Worm (Caenorhabditis elegans): ENCODE data around the gene F38C2.7.

The F38C2.7 gene

DNA sequence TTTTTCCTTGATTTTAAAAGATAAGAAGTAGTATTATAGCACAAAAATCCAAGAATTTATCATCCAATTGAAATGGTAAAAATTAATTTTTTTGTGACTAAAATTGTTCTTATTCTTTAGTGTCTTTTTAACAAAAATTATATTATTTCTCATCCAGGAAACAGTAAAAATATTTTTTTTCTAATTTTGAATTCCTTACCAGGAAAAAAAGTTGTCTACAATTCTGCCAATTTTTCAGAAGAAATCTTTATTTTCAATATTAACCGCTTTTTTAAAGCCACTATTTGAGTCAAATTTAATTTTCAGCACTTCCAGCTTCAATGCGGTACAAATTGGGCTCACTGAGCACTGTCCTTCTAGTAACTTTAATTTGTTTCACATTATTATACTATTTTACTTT is 6.2 kb downstream of the F38C2.7 start, which contains the start of gene F38C2.4:
Gene F38C2.4, plus strand, starts transcription at position 301 of the 400 bp plus-strand sequence.
- TF ChIP-seq nhr-237 (tag; optimal IDR thresholded peaks at IDR 0.05) (no peak), ceh-82 (tag; optimal IDR thresholded peaks at IDR 0.05) (no peak), ceh-9 (tag; optimal IDR thresholded peaks at IDR 0.05) (no peak), ceh-28 (tag; optimal IDR thresholded peaks at IDR 0.05) (no peak), hmg-11 (tag; optimal IDR thresholded peaks at IDR 0.05) (no peak), ama-1 (optimal IDR thresholded peaks at IDR 0.05) (no peak), elt-2 (tag; optimal IDR thresholded peaks at IDR 0.05) (no peak), ZK546.5 (tag; optimal IDR thresholded peaks at IDR 0.05) (no peak), snpc-4 (tag; optimal IDR thresholded peaks at IDR 0.05) (no peak), eor-1 (tag; optimal IDR thresholded peaks at IDR 0.05) (no peak), lin-39 (tag; optimal IDR thresholded peaks at IDR 0.05) (no peak), nhr-28 (tag; optimal IDR thresholded peaks at IDR 0.05) (no peak)

DNA sequence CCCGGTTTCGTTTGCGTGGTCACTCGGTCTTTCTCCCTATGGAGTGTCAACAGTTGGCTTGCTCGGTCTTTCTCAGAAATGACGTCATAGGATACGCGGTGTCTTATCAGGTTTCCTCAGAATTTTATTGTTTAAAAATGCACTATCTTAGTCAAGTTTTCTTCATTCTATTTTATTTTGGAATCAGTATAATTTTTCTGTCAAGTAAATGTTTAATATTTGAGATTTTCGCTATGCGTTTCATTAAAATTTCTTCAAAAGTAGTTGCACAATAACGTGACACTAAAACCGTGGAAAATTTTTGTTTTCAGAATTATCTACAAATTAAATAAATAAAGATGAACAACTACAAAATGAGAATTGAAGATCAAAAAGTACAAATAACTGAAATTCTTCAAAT is 19.9 kb downstream of the F38C2.7 start, which contains the start of gene hlh-31:
Gene hlh-31, plus strand, starts transcription at position 301 of the 400 bp plus-strand sequence.
- TF ChIP-seq ceh-16 (tag; optimal IDR thresholded peaks at IDR 0.05) (no peak), fkh-10 (GFP tag; optimal IDR thresholded peaks at IDR 0.05) (no peak), skn-1 (tag; optimal IDR thresholded peaks at IDR 0.05) (no peak), nhr-25 (tag; optimal IDR thresholded peaks at IDR 0.05) (no peak), nhr-23 (tag; optimal IDR thresholded peaks at IDR 0.05) (no peak), nhr-237 (tag; optimal IDR thresholded peaks at IDR 0.05) (no peak), egl-27 (tag; optimal IDR thresholded peaks at IDR 0.05) (no peak), hmg-11 (tag; optimal IDR thresholded peaks at IDR 0.05) (no peak), ceh-82 (tag; optimal IDR thresholded peaks at IDR 0.05) (no peak), ztf-11 (tag; optimal IDR thresholded peaks at IDR 0.05) (no peak), ztf-4 (tag; optimal IDR thresholded peaks at IDR 0.05) (no peak), pqm-1 (tag; optimal IDR thresholded peaks at IDR 0.05) (no peak), nfya-1 (tag; optimal IDR thresholded peaks at IDR 0.05; ENCODE audit: insufficient read depth) (no peak), unc-62 (GFP tag; optimal IDR thresholded peaks at IDR 0.05) (no peak), R02D3.7 (tag; optimal IDR thresholded peaks at IDR 0.05) (no peak), elt-2 (tag; optimal IDR thresholded peaks at IDR 0.05) (no peak), aly-2 (tag; optimal IDR thresholded peaks at IDR 0.05) (no peak), nhr-28 (tag; optimal IDR thresholded peaks at IDR 0.05) (no peak)

- TF ChIP-seq unc-62 (GFP tag; optimal IDR thresholded peaks at IDR 0.05): no peak
- TF ChIP-seq ceh-82 (tag; optimal IDR thresholded peaks at IDR 0.05): no peak
- TF ChIP-seq ceh-16 (tag; optimal IDR thresholded peaks at IDR 0.05): no peak
- no peak for TF ChIP-seq nfya-1 (tag; optimal IDR thresholded peaks at IDR 0.05; ENCODE audit: insufficient read depth)
- TF ChIP-seq egl-5 (tag; optimal IDR thresholded peaks at IDR 0.05): no peak
Measured at ce11 chrIV:16254464-16254863, 22.7 kb downstream of the F38C2.7 start, which contains the start of gene hlh-17. TSS of gene hlh-17 (plus strand) at chrIV:16254764.

ce11 chrIV:16247131-16247530 is 30.1 kb downstream of the F38C2.7 start, which contains the start of gene F38C2.1:
TSS of gene F38C2.1 (plus strand) at chrIV:16247431.
- TF ChIP-seq nhr-25 (tag; optimal IDR thresholded peaks at IDR 0.05): no peak
- no peak for TF ChIP-seq ceh-9 (tag; optimal IDR thresholded peaks at IDR 0.05)
- TF ChIP-seq nhr-43 (tag; optimal IDR thresholded peaks at IDR 0.05; ENCODE audit: poor library complexity, severe bottlenecking): no peak
- no peak for TF ChIP-seq pha-4 (tag; optimal IDR thresholded peaks at IDR 0.05)
- TF ChIP-seq skn-1 (tag; optimal IDR thresholded peaks at IDR 0.05): no peak
- no peak for TF ChIP-seq R02D3.7 (tag; optimal IDR thresholded peaks at IDR 0.05)
- TF ChIP-seq ceh-16 (tag; optimal IDR thresholded peaks at IDR 0.05): no peak
- TF ChIP-seq ztf-11 (tag; optimal IDR thresholded peaks at IDR 0.05): no peak
- TF ChIP-seq lsy-12 (tag; optimal IDR thresholded peaks at IDR 0.05): no peak
- no peak for TF ChIP-seq nhr-12 (tag; optimal IDR thresholded peaks at IDR 0.05)
- no peak for TF ChIP-seq ceh-28 (tag; optimal IDR thresholded peaks at IDR 0.05)
- no peak for TF ChIP-seq nhr-28 (tag; optimal IDR thresholded peaks at IDR 0.05)
- no peak for TF ChIP-seq pqm-1 (tag; optimal IDR thresholded peaks at IDR 0.05)
- TF ChIP-seq unc-39 (tag; optimal IDR thresholded peaks at IDR 0.05): no peak
- TF ChIP-seq eor-1 (tag; optimal IDR thresholded peaks at IDR 0.05): no peak
- no peak for TF ChIP-seq aly-2 (tag; optimal IDR thresholded peaks at IDR 0.05)
- TF ChIP-seq daf-12 (tag; optimal IDR thresholded peaks at IDR 0.05): no peak
- TF ChIP-seq nhr-23 (tag; optimal IDR thresholded peaks at IDR 0.05): no peak
- no peak for TF ChIP-seq egl-5 (tag; optimal IDR thresholded peaks at IDR 0.05)

DNA sequence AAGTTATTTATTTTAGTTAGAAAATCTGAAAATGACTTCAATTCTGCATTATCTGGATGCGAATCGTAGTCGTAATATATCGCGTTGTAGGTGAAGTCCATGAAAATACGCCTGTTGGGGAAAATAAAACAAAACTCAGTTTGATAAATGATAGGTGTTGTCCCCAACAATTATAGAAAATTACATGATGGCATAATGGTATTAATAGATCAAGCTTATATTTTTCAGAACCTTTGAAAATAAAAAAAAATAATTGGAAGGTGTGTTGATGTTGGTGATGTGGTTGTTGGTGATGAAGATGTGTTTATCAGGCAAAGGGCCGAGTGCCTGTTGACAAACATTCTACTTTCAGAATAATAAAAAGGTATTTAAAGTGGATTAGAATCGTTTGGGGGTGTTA is 38.6 kb downstream of the F38C2.7 start, which contains the start of gene srw-61:
Gene srw-61, minus strand, starts transcription at position 101 of the 400 bp plus-strand sequence.
- TF ChIP-seq R02D3.7 (tag; optimal IDR thresholded peaks at IDR 0.05) (no peak), fos-1 (tag; optimal IDR thresholded peaks at IDR 0.05) (no peak), hmg-11 (tag; optimal IDR thresholded peaks at IDR 0.05) (no peak), unc-62 (GFP tag; optimal IDR thresholded peaks at IDR 0.05) (no peak), mdl-1 (tag; optimal IDR thresholded peaks at IDR 0.05) (no peak), nhr-76 (tag; optimal IDR thresholded peaks at IDR 0.05) (no peak), elt-1 (tag; optimal IDR thresholded peaks at IDR 0.05) (no peak), nhr-25 (tag; optimal IDR thresholded peaks at IDR 0.05) (no peak), snpc-4 (tag; optimal IDR thresholded peaks at IDR 0.05) (no peak), ceh-28 (tag; optimal IDR thresholded peaks at IDR 0.05) (no peak), nhr-77 (tag; optimal IDR thresholded peaks at IDR 0.05) (no peak), nhr-12 (tag; optimal IDR thresholded peaks at IDR 0.05) (no peak), sea-2 (GFP tag; optimal IDR thresholded peaks at IDR 0.05) (no peak), ceh-9 (tag; optimal IDR thresholded peaks at IDR 0.05) (no peak), tbx-2 (tag; optimal IDR thresholded peaks at IDR 0.05) (no peak), pqm-1 (tag; optimal IDR thresholded peaks at IDR 0.05) (no peak), lin-15B (tag; optimal IDR thresholded peaks at IDR 0.05) (no peak), nhr-11 (tag; optimal IDR thresholded peaks at IDR 0.05) (no peak), lin-39 (tag; optimal IDR thresholded peaks at IDR 0.05) (no peak), fkh-2 (tag; optimal IDR thresholded peaks at IDR 0.05) (no peak)
